Worm (Caenorhabditis elegans) whole organism, L2 larva: ENCODE results near the gene dsh-1.

Source experiments
- C34F6.9 ChIP-seq: fragments of 150-350 bp; optimal IDR thresholded peaks from 2 replicates; lab custom pipeline; 2014; ENCODE audit warnings: missing biosample characterization, missing genetic modification characterization
- F13H6.1 ChIP-seq: sonication (generic microtip); optimal IDR thresholded peaks from 2 replicates; lab custom pipeline; 2016; ENCODE audit warnings: missing genetic modification characterization, missing compliant biosample characterization
- ZK546.5 ChIP-seq: sonication (generic microtip); optimal IDR thresholded peaks from 2 replicates; lab custom pipeline; 2017; ENCODE audit warnings: missing biosample characterization, missing genetic modification characterization
- aly-2 ChIP-seq: fragments of 150-350 bp; optimal IDR thresholded peaks from 2 replicates; lab custom pipeline; 2014; ENCODE audit warnings: missing biosample characterization, missing genetic modification characterization
- ama-1 ChIP-seq: fragments of 150-350 bp; optimal IDR thresholded peaks from 2 replicates; lab custom pipeline; 2018; ENCODE audit warnings: inconsistent platforms
- blmp-1 ChIP-seq: sonication (generic microtip); optimal IDR thresholded peaks from 2 replicates; lab custom pipeline; 2017; ENCODE audit warnings: missing genetic modification characterization, mild to moderate bottlenecking, missing compliant biosample characterization, antibody characterized with exemption, moderate library complexity; ENCODE audit not compliant: insufficient read depth
- ceh-16 ChIP-seq: fragments of 150-350 bp; optimal IDR thresholded peaks from 2 replicates; lab custom pipeline; 2014; ENCODE audit warnings: missing biosample characterization, missing genetic modification characterization
- ceh-82 ChIP-seq: fragments of 150-350 bp; optimal IDR thresholded peaks from 2 replicates; lab custom pipeline; 2014; ENCODE audit warnings: missing biosample characterization, missing genetic modification characterization
- crh-2 ChIP-seq: sonication (generic microtip); optimal IDR thresholded peaks from 2 replicates; lab custom pipeline; 2017; ENCODE audit warnings: missing biosample characterization, missing genetic modification characterization
- dmd-4 ChIP-seq: sonication (generic microtip); optimal IDR thresholded peaks from 2 replicates; lab custom pipeline; 2017; ENCODE audit warnings: missing biosample characterization, missing genetic modification characterization
- egl-27 ChIP-seq: sonication (generic microtip); optimal IDR thresholded peaks from 3 replicates; lab custom pipeline; 2017; ENCODE audit warnings: missing biosample characterization, missing genetic modification reagents, missing genetic modification characterization
- elt-1 ChIP-seq: fragments of 150-350 bp; optimal IDR thresholded peaks from 2 replicates; lab custom pipeline; 2014; ENCODE audit warnings: missing biosample characterization, missing genetic modification characterization
- fos-1 ChIP-seq: fragments of 150-350 bp; optimal IDR thresholded peaks from 2 replicates; lab custom pipeline; 2014; ENCODE audit warnings: missing biosample characterization, missing genetic modification characterization
- gmeb-1 ChIP-seq: fragments of 150-350 bp; optimal IDR thresholded peaks from 2 replicates; lab custom pipeline; 2014; ENCODE audit warnings: missing biosample characterization, missing genetic modification characterization
- lin-11 ChIP-seq: fragments of 150-350 bp; sonication (generic microtip); optimal IDR thresholded peaks from 2 replicates; lab custom pipeline; 2014; ENCODE audit warnings: missing biosample characterization, missing genetic modification characterization, inconsistent platforms, mixed read lengths
- lin-13 ChIP-seq: fragments of 150-350 bp; optimal IDR thresholded peaks from 2 replicates; lab custom pipeline; 2014; ENCODE audit warnings: missing biosample characterization, missing genetic modification reagents, missing genetic modification characterization
- lin-39 ChIP-seq: fragments of 150-350 bp; optimal IDR thresholded peaks from 2 replicates; lab custom pipeline; 2014; ENCODE audit warnings: missing biosample characterization, missing genetic modification reagents, missing genetic modification characterization
- lsy-2 ChIP-seq, 2 experiments: fragments of 150-350 bp in 1 of 2; sonication (generic microtip) in 1 of 2; optimal IDR thresholded peaks; 2 replicates each; lab custom pipeline; 2014 to 2017; ENCODE audit warnings: missing biosample characterization in 2 of 2, missing genetic modification characterization in 2 of 2
- mab-5 ChIP-seq: fragments of 150-350 bp; optimal IDR thresholded peaks from 2 replicates; lab custom pipeline; 2014; ENCODE audit warnings: missing biosample characterization, missing genetic modification characterization
- mbf-1 ChIP-seq: sonication (generic microtip); optimal IDR thresholded peaks from 2 replicates; lab custom pipeline; 2017; ENCODE audit warnings: missing biosample characterization, missing genetic modification characterization
- mdl-1 ChIP-seq, 2 experiments: fragments of 150-350 bp in 1 of 2; sonication (generic microtip) in 1 of 2; optimal IDR thresholded peaks; 2 replicates each; lab custom pipeline; 2017; ENCODE audit warnings: missing biosample characterization in 2 of 2, missing genetic modification characterization in 2 of 2
- nhr-10 ChIP-seq: sonication (generic microtip); optimal IDR thresholded peaks from 2 replicates; lab custom pipeline; 2017; ENCODE audit warnings: missing biosample characterization, missing genetic modification characterization
- nhr-12 ChIP-seq: fragments of 150-350 bp; optimal IDR thresholded peaks from 2 replicates; lab custom pipeline; 2014; ENCODE audit warnings: missing biosample characterization, missing genetic modification characterization
- nhr-129 ChIP-seq: fragments of 150-350 bp; optimal IDR thresholded peaks from 2 replicates; lab custom pipeline; 2014; ENCODE audit warnings: missing biosample characterization, missing genetic modification characterization
- nhr-21 ChIP-seq: fragments of 150-350 bp; optimal IDR thresholded peaks from 2 replicates; lab custom pipeline; 2014; ENCODE audit warnings: missing biosample characterization, missing genetic modification characterization
- nhr-23 ChIP-seq: fragments of 150-350 bp; optimal IDR thresholded peaks from 2 replicates; lab custom pipeline; 2014; ENCODE audit warnings: missing biosample characterization, missing genetic modification reagents, missing genetic modification characterization
- nhr-25 ChIP-seq: fragments of 150-350 bp; sonication (generic microtip); optimal IDR thresholded peaks from 3 replicates; lab custom pipeline; 2014; ENCODE audit warnings: missing biosample characterization, missing genetic modification characterization
- nhr-6 ChIP-seq: fragments of 150-350 bp; optimal IDR thresholded peaks from 2 replicates; lab custom pipeline; 2014; ENCODE audit warnings: missing biosample characterization, missing genetic modification characterization
- nhr-77 ChIP-seq: fragments of 150-350 bp; optimal IDR thresholded peaks from 2 replicates; lab custom pipeline; 2014; ENCODE audit warnings: missing biosample characterization, missing genetic modification characterization
- peb-1 ChIP-seq: fragments of 150-350 bp; optimal IDR thresholded peaks from 2 replicates; lab custom pipeline; 2014; ENCODE audit warnings: missing biosample characterization, missing genetic modification characterization
- sem-4 ChIP-seq: fragments of 150-350 bp; optimal IDR thresholded peaks from 2 replicates; lab custom pipeline; 2014; ENCODE audit warnings: missing biosample characterization, missing genetic modification reagents, missing genetic modification characterization
- skn-1 ChIP-seq: sonication (generic microtip); optimal IDR thresholded peaks from 2 replicates; lab custom pipeline; 2017; ENCODE audit warnings: missing biosample characterization, missing genetic modification characterization
- sma-3 ChIP-seq: sonication (generic microtip); optimal IDR thresholded peaks from 2 replicates; lab custom pipeline; 2016; ENCODE audit warnings: missing genetic modification reagents, missing genetic modification characterization, missing compliant biosample characterization
- sma-9 ChIP-seq, 2 experiments: fragments of 150-350 bp in 1 of 2; sonication (generic microtip) in 1 of 2; optimal IDR thresholded peaks; 2 replicates each; lab custom pipeline; 2014 to 2016; ENCODE audit warnings: missing genetic modification characterization in 2 of 2, mild to moderate bottlenecking in 1 of 2, missing biosample characterization in 1 of 2, missing compliant biosample characterization in 1 of 2, missing genetic modification reagents in 1 of 2, moderate library complexity in 1 of 2
- snpc-4 ChIP-seq: fragments of 150-350 bp; optimal IDR thresholded peaks from 2 replicates; lab custom pipeline; 2014; ENCODE audit warnings: missing biosample characterization, missing genetic modification characterization
- unc-55 ChIP-seq: fragments of 150-350 bp; sonication (generic microtip); optimal IDR thresholded peaks from 3 replicates; lab custom pipeline; 2014; ENCODE audit warnings: missing biosample characterization, missing genetic modification reagents, missing genetic modification characterization
- unc-62 ChIP-seq: fragments of 150-350 bp; optimal IDR thresholded peaks from 2 replicates; lab custom pipeline; 2014; ENCODE audit warnings: missing biosample characterization, missing genetic modification reagents, missing genetic modification characterization
- zag-1 ChIP-seq: fragments of 150-350 bp; optimal IDR thresholded peaks from 2 replicates; lab custom pipeline; 2014; ENCODE audit warnings: missing biosample characterization, missing genetic modification characterization
- ztf-1 ChIP-seq: fragments of 200-800 bp; sonication (Bioruptor generic); conservative IDR thresholded peaks from 2 replicates; pipeline ENCODE4 v1.3.6; 2022; ENCODE audit warnings: missing genetic modification characterization, missing compliant biosample characterization
- ztf-11 ChIP-seq: sonication (generic microtip); optimal IDR thresholded peaks from 2 replicates; lab custom pipeline; 2017; ENCODE audit warnings: missing biosample characterization, missing genetic modification characterization
- ztf-4 ChIP-seq: fragments of 150-350 bp; optimal IDR thresholded peaks from 2 replicates; lab custom pipeline; 2014; ENCODE audit warnings: missing biosample characterization, missing genetic modification characterization

The dsh-1 gene

DNA sequence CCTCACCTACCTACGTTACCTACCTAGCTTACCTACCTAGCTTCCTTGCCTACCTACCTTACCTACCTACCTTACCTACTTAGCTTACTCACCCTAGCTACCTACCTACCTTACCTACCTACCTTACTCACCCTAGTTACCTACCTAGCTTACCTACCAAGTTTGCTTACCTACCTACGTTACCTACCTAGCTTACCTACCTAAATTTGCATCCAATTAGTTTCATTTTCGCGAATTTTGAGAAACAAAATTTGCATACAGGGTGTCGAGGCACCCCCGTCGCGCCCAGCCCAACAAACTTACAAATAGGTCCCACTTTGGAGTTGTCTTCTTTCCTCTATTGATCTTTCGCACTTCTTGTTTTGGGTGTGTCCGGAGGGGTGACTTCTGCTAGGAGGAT is 43.8 kb upstream of the dsh-1 start:
- no peak for TF ChIP-seq zag-1 (tag; lab: Kevin White, UChicago)
- no peak for TF ChIP-seq ztf-11 (tag; lab: Kevin White, UChicago)
- TF ChIP-seq sma-9 (GFP tag; optimal IDR thresholded peaks at IDR 0.05; lab: Kevin White, UChicago): no peak
- TF ChIP-seq sma-9 (tag; optimal IDR thresholded peaks at IDR 0.05; lab: Kevin White, UChicago): no peak
- TF ChIP-seq egl-27 (tag; lab: Kevin White, UChicago): no peak
- no peak for TF ChIP-seq nhr-129 (tag; lab: Kevin White, UChicago)
- no peak for TF ChIP-seq aly-2 (tag; lab: Kevin White, UChicago)
- no peak for TF ChIP-seq crh-2 (tag; lab: Kevin White, UChicago)
- no peak for TF ChIP-seq nhr-21 (tag; lab: Kevin White, UChicago)
- TF ChIP-seq elt-1: no peak
- TF ChIP-seq ceh-16 (tag; lab: Kevin White, UChicago): no peak
- no peak for TF ChIP-seq peb-1 (tag; lab: Kevin White, UChicago)

DNA sequence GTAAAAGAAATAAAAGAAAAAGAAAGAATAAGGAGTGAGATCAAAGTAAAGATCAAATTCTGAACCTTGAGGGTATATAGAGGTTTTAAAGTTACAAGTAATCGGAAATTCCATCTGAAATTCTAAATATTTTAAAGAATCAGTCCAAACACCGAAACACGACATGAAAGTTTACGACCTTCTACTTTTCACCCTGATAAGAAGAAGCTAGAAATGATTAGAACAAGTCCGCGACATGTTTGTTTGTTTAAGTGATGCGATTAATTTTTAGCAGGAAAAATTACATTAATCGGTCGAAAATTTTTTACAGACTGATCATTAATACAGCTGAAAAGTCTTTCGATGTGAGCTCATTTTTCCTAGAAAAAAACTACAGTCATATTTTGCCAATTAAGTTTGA is 39.5 kb upstream of the dsh-1 start:
- TF ChIP-seq nhr-21 (tag; lab: Kevin White, UChicago) (no peak), fos-1 (tag; lab: Kevin White, UChicago) (peak; percentile 53)

DNA sequence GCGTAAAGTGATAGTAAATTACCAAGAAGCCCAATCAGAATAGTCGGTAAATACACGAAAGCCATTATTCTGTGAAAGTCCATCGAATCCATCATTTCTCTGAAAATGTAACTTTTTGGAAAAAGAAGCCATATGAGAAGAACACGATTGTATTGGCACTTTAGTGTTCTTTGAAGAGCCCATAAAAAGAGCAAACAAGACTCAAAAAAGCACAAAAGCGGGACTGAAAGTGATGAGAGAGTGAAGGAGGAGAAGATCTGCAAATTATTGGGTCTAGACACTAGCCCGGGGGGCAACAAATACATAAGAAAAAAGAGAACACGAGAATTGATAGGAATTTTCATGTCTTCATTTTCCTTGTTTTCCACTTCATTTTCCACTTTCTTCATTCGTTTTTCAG is 30.3 kb upstream of the dsh-1 start, which contains the start of gene frpr-4:
Gene frpr-4 (minus strand): TSS at position 101 of the 400 bp plus-strand sequence.
- TF ChIP-seq lin-11 (tag; lab: Kevin White, UChicago) (no peak), ztf-4 (no peak), F13H6.1 (tag; lab: Kevin White, UChicago) (no peak), ceh-16 (tag; lab: Kevin White, UChicago) (no peak), sem-4 (tag; lab: Kevin White, UChicago) (no peak), mab-5 (tag; lab: Kevin White, UChicago) (no peak), nhr-21 (tag; lab: Kevin White, UChicago) (no peak), mdl-1 (tag; optimal IDR thresholded peaks at IDR 0.05; lab: Kevin White, UChicago) (no peak), lsy-2 (tag; optimal IDR thresholded peaks at IDR 0.05; lab: Kevin White, UChicago) (no peak)

DNA sequence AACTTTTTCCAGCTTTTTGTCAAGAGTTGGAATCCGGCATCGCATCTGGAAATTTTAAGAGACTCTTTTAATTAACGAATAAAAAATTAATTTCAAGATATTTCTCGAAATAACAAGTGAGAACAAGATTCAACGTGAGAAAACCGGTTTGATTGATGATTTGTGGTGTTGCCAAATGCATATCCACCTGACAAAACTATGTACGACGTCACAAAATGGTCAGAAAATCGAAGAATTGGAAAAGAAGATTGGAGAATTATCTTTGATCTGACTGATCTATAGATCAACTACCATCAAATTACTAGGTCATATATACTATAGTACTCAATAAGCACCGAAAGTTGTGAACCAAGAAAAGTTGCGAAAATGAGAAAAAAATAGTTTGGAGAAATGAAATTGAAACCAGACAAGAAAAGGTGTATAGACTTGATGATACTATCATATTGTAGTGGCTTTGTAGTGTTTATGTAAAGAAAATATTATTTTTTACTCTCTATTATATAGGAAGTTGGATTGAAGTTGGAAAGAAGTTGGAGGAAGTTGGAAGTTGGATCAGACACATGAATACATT is 21.7 kb upstream of the dsh-1 start, which contains the start of gene ptr-6:
Gene ptr-6 (minus strand): TSS at position 47 of the 571 bp plus-strand sequence.
- TF ChIP-seq C34F6.9 (tag; lab: Kevin White, UChicago) (no peak), ceh-16 (tag; lab: Kevin White, UChicago) (no peak), unc-55 (GFP tag; lab: Kevin White, UChicago) (no peak), nhr-25 (tag; lab: Kevin White, UChicago) (peak; percentile 61), sem-4 (tag; lab: Kevin White, UChicago) (no peak), lin-13 (GFP tag; lab: Kevin White, UChicago) (no peak), ceh-82 (tag; lab: Kevin White, UChicago) (no peak), nhr-10 (tag; lab: Kevin White, UChicago) (no peak), nhr-12 (no peak), lin-39 (tag; lab: Kevin White, UChicago) (no peak), nhr-6 (tag; lab: Kevin White, UChicago) (no peak), nhr-129 (tag; lab: Kevin White, UChicago) (no peak), snpc-4 (tag; lab: Kevin White, UChicago) (no peak), crh-2 (tag; lab: Kevin White, UChicago) (peak; percentile 0), mab-5 (tag; lab: Kevin White, UChicago) (no peak), gmeb-1 (tag; lab: Kevin White, UChicago) (no peak), unc-62 (GFP tag; lab: Kevin White, UChicago) (no peak), egl-27 (tag; lab: Kevin White, UChicago) (no peak), sma-3 (GFP tag; lab: Kevin White, UChicago) (peak; percentile 31), nhr-77 (no peak), ztf-1 (GFP tag; lab: Robert Waterston, UW) (no peak), ama-1 (lab: Kevin White, UChicago) (no peak), F13H6.1 (tag; lab: Kevin White, UChicago) (no peak), ZK546.5 (tag; lab: Kevin White, UChicago) (no peak), dmd-4 (tag; lab: Kevin White, UChicago) (no peak), nhr-23 (tag; lab: Kevin White, UChicago) (no peak), skn-1 (no peak), mbf-1 (no peak), sma-9 (GFP tag; optimal IDR thresholded peaks at IDR 0.05; lab: Kevin White, UChicago) (peak; percentile 66), sma-9 (tag; optimal IDR thresholded peaks at IDR 0.05; lab: Kevin White, UChicago) (no peak), peb-1 (tag; lab: Kevin White, UChicago) (no peak), blmp-1 (tag; lab: Kevin White, UChicago) (no peak), mdl-1 (tag; optimal IDR thresholded peaks at IDR 0.05; lab: Kevin White, UChicago) (no peak), nhr-21 (tag; lab: Kevin White, UChicago) (peak; percentile 44), ztf-4 (no peak), elt-1 (no peak)
